Worm (Caenorhabditis elegans) whole organism, mixed stage, embryonic: ENCODE data around the gene ifd-1.

Experiments used
- lin-13 ChIP-seq: fragments of 150-350 bp; optimal IDR thresholded peaks from 2 replicates; lab custom pipeline; 2014; ENCODE audit warnings: missing biosample characterization, missing genetic modification characterization
- lin-32 ChIP-seq: fragments of 200-800 bp; sonication (Bioruptor generic); optimal IDR thresholded peaks from 2 replicates; lab custom pipeline; 2018; ENCODE audit warnings: mild to moderate bottlenecking, missing genetic modification characterization, missing compliant biosample characterization
- nhr-12 ChIP-seq: fragments of 150-350 bp; optimal IDR thresholded peaks from 2 replicates; lab custom pipeline; 2014; ENCODE audit warnings: missing biosample characterization, missing genetic modification characterization
- nhr-2 ChIP-seq: fragments of 150-350 bp; optimal IDR thresholded peaks from 2 replicates; lab custom pipeline; 2014; ENCODE audit warnings: missing biosample characterization, missing genetic modification characterization
- snpc-4 ChIP-seq: fragments of 150-350 bp; optimal IDR thresholded peaks from 2 replicates; lab custom pipeline; 2014; ENCODE audit warnings: missing biosample characterization, missing genetic modification characterization
- tbx-8 ChIP-seq: fragments of 200-800 bp; sonication (Bioruptor generic); optimal IDR thresholded peaks from 2 replicates; lab custom pipeline; 2018; ENCODE audit warnings: mild to moderate bottlenecking, missing genetic modification characterization, moderate library complexity, missing compliant biosample characterization
- unc-120 ChIP-seq: sonication (generic microtip); optimal IDR thresholded peaks from 2 replicates; lab custom pipeline; 2017; ENCODE audit warnings: missing genetic modification characterization, missing compliant biosample characterization; ENCODE audit not compliant: poor library complexity, severe bottlenecking
- unc-62 ChIP-seq: fragments of 150-350 bp; optimal IDR thresholded peaks from 2 replicates; lab custom pipeline; 2014; ENCODE audit warnings: missing biosample characterization, missing genetic modification reagents, missing genetic modification characterization
- ztf-11 ChIP-seq: fragments of 150-350 bp; optimal IDR thresholded peaks from 2 replicates; lab custom pipeline; 2014; ENCODE audit warnings: missing biosample characterization, missing genetic modification characterization

ce11 chrX:8828365-8828764, 4.1 kb upstream of the ifd-1 start, which contains the start of gene rcs-1:
- TF ChIP-seq unc-62 (no peak), ztf-11 (tag; lab: Kevin White, UChicago) (no peak), nhr-12 (no peak), lin-32 (GFP tag; lab: Kevin White, UChicago) (no peak), snpc-4 (no peak), unc-120 (no peak), lin-13 (tag; lab: Kevin White, UChicago) (no peak), tbx-8 (no peak), nhr-2 (no peak)
